Worm (Caenorhabditis elegans) whole organism, late embryonic: Measurements from ENCODE around the gene sru-45.

Experiments
- C08G9.2 ChIP-seq: sonication (generic microtip); optimal IDR thresholded peaks from 2 replicates; lab custom pipeline; 2016; ENCODE audit warnings: mild to moderate bottlenecking, missing genetic modification characterization, moderate library complexity, missing compliant biosample characterization
- ama-1 ChIP-seq: fragments of 150-350 bp; optimal IDR thresholded peaks from 2 replicates; lab custom pipeline; 2014
- ceh-48 ChIP-seq: sonication (generic microtip); optimal IDR thresholded peaks from 2 replicates; lab custom pipeline; 2016; ENCODE audit warnings: missing genetic modification characterization, inconsistent platforms, missing compliant biosample characterization
- ceh-6 ChIP-seq: fragments of 200-800 bp; sonication (Bioruptor generic); optimal IDR thresholded peaks from 2 replicates; lab custom pipeline; 2018; ENCODE audit warnings: mild to moderate bottlenecking, missing genetic modification characterization, missing compliant biosample characterization
- ets-4 ChIP-seq: sonication (generic microtip); optimal IDR thresholded peaks from 2 replicates; lab custom pipeline; 2016; ENCODE audit warnings: missing genetic modification characterization, missing compliant biosample characterization
- fkh-10 ChIP-seq: fragments of 150-350 bp; optimal IDR thresholded peaks from 2 replicates; lab custom pipeline; 2014; ENCODE audit warnings: missing biosample characterization, missing genetic modification reagents, missing genetic modification characterization
- pqm-1 ChIP-seq: sonication (generic microtip); optimal IDR thresholded peaks from 2 replicates; lab custom pipeline; 2016; ENCODE audit warnings: missing genetic modification characterization, missing compliant biosample characterization

- TF ChIP-seq ama-1 (no peak), fkh-10 (GFP tag; lab: Kevin White, UChicago) (no peak), C08G9.2 (tag; lab: Kevin White, UChicago) (no peak), ceh-6 (GFP tag; lab: Kevin White, UChicago) (no peak), ets-4 (tag; lab: Kevin White, UChicago) (no peak), pqm-1 (tag; lab: Kevin White, UChicago) (no peak), ceh-48 (tag; lab: Kevin White, UChicago) (no peak)
These were observed 14.7 kb downstream of the sru-45 start, which contains the start of gene nhr-271 for ce11 chrV:16580424-16580823.
